Fruit fly (Drosophila melanogaster): Measurements from ENCODE around the gene Ost48.

The Ost48 gene

DNA sequence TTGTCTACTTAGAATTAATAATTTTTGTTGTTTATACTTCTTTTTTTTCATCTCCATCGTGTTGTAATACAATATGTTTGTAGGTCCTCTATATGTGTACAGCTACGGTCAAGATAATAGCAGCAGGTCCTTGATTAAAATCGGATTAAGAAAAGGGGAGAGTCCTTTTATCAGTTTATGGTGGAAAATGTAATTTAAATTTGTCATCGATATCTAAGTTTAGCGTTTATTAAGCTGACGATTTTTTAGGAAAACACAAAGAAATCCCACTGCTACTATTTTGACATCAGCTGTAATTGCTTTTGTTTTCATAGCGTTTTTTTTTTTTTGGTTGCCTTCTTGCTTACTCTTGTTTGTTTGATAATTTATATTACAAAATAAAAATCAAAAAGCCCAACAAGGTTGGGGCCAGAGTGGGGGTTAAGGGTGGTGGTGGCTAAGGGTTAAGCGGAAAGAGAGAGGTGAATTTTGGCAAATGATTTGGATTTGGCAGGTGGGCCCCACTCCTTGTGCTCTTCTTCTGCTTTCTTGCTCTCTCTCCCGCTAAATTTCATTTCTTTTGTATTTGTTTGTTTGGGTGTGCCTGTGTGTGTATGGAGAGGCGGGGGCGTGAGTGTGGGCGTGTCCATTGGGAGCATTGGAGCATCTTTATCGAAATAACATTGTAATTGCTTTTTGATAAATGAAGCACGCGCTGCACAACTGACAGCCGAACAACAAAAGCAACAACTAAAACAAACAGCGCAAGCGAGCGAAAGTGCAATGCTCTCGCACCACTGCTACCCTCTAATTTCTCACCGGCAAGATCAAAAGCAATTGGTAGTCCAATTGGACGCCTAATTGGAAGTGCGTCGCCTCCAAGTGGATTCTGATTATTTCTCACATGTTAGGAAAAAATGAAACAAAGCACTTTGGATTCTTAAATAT is 37.2 kb downstream of the Ost48 start (continued):
- peak; percentile 49 for TF ChIP-seq CG9727 (GFP tag; optimal IDR thresholded peaks at IDR 0.05)
- TF ChIP-seq Oaz (GFP tag; IDR thresholded peaks at IDR 0.05): no peak
- TF ChIP-seq NC2β (GFP tag; optimal IDR thresholded peaks at IDR 0.05): no peak
- TF ChIP-seq CG7556 (GFP tag; optimal IDR thresholded peaks at IDR 0.05): peak; percentile 46
- TF ChIP-seq CG14014 (GFP tag; IDR thresholded peaks at IDR 0.05): peak; percentile 47
- peak; percentile 28 for TF ChIP-seq NfI (GFP tag; optimal IDR thresholded peaks at IDR 0.05)
- peak; percentile 25 for TF ChIP-seq CG13296 (GFP tag; optimal IDR thresholded peaks at IDR 0.05)

DNA sequence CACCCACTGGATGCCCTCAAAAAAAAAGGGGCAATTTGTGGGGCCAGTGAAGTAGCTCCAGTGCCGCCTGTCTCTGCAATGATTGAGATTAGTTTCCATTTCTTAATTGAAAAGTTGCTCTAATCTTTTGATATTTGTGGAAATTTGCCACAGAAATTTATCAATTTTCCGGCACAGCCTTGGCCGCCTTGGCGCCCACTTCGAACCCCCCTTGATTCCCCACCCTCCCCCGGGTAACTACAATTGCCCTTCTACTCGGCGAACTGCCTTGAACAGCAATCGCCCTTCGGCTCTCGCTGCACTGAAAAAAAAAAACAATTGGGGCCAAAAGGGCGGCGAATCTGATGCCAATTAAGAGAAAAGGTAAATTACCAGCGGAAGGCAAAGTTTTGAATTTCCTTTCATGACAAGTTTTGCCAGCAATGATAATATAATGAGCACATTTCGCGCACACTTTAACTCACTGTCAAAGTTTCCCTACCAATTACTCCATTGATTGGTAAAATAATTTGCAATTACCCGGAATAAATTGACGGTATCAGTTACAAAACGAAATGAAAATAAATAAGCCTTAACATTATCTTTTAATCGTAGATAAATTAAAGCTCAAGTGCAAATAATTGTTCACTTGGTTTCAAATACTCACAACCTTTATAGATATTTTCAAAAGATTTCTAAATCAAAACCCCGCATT is 38.5 kb downstream of the Ost48 start:
- TF ChIP-seq CG34422 (GFP tag; IDR thresholded peaks at IDR 0.05) (no peak), gce (GFP tag; IDR thresholded peaks at IDR 0.05) (no peak), ranshi (GFP tag; IDR thresholded peaks at IDR 0.05) (no peak), CG10267 (tag; optimal IDR thresholded peaks at IDR 0.05) (peak; percentile 8), Lhr (GFP tag; optimal IDR thresholded peaks at IDR 0.05) (no peak), ind (GFP tag; optimal IDR thresholded peaks at IDR 0.05) (peak; percentile 31), C15 (GFP tag; IDR thresholded peaks at IDR 0.05) (no peak), CG7556 (GFP tag; optimal IDR thresholded peaks at IDR 0.05) (peak; percentile 65), Meics (GFP tag; optimal IDR thresholded peaks at IDR 0.05) (peak; percentile 12), crol (GFP tag; IDR thresholded peaks at IDR 0.05) (peak; percentile 73), Med (GFP tag) (peak; percentile 63), bcd (GFP tag; optimal IDR thresholded peaks at IDR 0.05) (no peak), lola (GFP tag; optimal IDR thresholded peaks at IDR 0.05) (no peak), CG17328 (GFP tag; IDR thresholded peaks at IDR 0.05) (no peak), ken (GFP tag; IDR thresholded peaks at IDR 0.05) (0 out of 3 replicates have a peak, but pooled peaks have one; percentile 11), hbn (GFP tag; IDR thresholded peaks at IDR 0.05; ENCODE audit: partially characterized antibody) (no peak), CG31441 (GFP tag; IDR thresholded peaks at IDR 0.05) (peak; percentile 35; the same call in 1 of the 2 replicates), CG1233 (GFP tag; optimal IDR thresholded peaks at IDR 0.05) (peak; percentile 12), slp2 (GFP tag; optimal IDR thresholded peaks at IDR 0.05) (peak; percentile 30), CG9727 (GFP tag; optimal IDR thresholded peaks at IDR 0.05) (peak; percentile 16), kay (GFP tag; optimal IDR thresholded peaks at IDR 0.05) (no peak), Chrac-16 (GFP tag; optimal IDR thresholded peaks at IDR 0.05) (peak; percentile 28), CG17612 (GFP tag; IDR thresholded peaks at IDR 0.05) (no peak), CG2202 (tag; optimal IDR thresholded peaks at IDR 0.05) (no peak), CG8388 (GFP tag; optimal IDR thresholded peaks at IDR 0.05) (peak; percentile 20), CG12391 (tag; optimal IDR thresholded peaks at IDR 0.05) (peak; percentile 28), Hr51 (GFP tag; optimal IDR thresholded peaks at IDR 0.05) (peak in 1 of 2 experiments; percentile 35), CG7745 (tag; optimal IDR thresholded peaks at IDR 0.05) (no peak), Dref (GFP tag; IDR thresholded peaks at IDR 0.05) (no peak), BtbVII (GFP tag; optimal IDR thresholded peaks at IDR 0.05) (peak; percentile 36), CG17385 (GFP tag; optimal IDR thresholded peaks at IDR 0.05) (peak; percentile 39), sr (GFP tag; IDR thresholded peaks at IDR 0.05) (peak; percentile 58; the same call in 2 of the 3 replicates), CG8924 (tag; optimal IDR thresholded peaks at IDR 0.05) (peak; percentile 12), unc-4 (GFP tag; IDR thresholded peaks at IDR 0.05; ENCODE audit: partially characterized antibody) (no peak), lmd (GFP tag; IDR thresholded peaks at IDR 0.05) (peak; percentile 44), CG30403 (GFP tag; optimal IDR thresholded peaks at IDR 0.05) (peak; percentile 38), Ptx1 (GFP tag; IDR thresholded peaks at IDR 0.05) (0 out of 2 replicates have a peak, but pooled peaks have one; percentile 6), tll (GFP tag; optimal IDR thresholded peaks at IDR 0.05) (no peak), tin (GFP tag; optimal IDR thresholded peaks at IDR 0.05) (peak; percentile 43), CG17829 (tag; optimal IDR thresholded peaks at IDR 0.05) (no peak)
